Worm (Caenorhabditis elegans) whole organism, young adult: ENCODE data around the gene F42A9.11.

Experiments used
- B0336.3 ChIP-seq: fragments of 200-800 bp; sonication (Bioruptor generic); IDR thresholded peaks from 2 replicates; pipeline ENCODE4 v1.3.6; 2022; ENCODE audit warnings: missing genetic modification characterization, missing compliant biosample characterization
- C06A6.2 ChIP-seq: fragments of 200-800 bp; sonication (Bioruptor generic); conservative IDR thresholded peaks from 2 replicates; pipeline ENCODE4 v1.3.6; 2022; ENCODE audit warnings: missing genetic modification characterization, missing compliant biosample characterization
- C17E4.6 ChIP-seq: fragments of 200-800 bp; sonication (Bioruptor generic); IDR thresholded peaks from 2 replicates; pipeline ENCODE4 v1.3.6; 2022; ENCODE audit warnings: missing genetic modification reagents, missing genetic modification characterization, missing compliant biosample characterization
- F33H1.4 ChIP-seq: fragments of 200-800 bp; sonication (Bioruptor generic); IDR thresholded peaks from 2 replicates; pipeline ENCODE4 v1.3.6; 2022; ENCODE audit warnings: missing genetic modification reagents, missing genetic modification characterization, missing compliant biosample characterization
- F37B4.10 ChIP-seq: fragments of 200-800 bp; sonication (Bioruptor generic); IDR thresholded peaks from 2 replicates; pipeline ENCODE4 v1.3.6; 2022; ENCODE audit warnings: missing genetic modification characterization, missing compliant biosample characterization
- F39B2.1 ChIP-seq: fragments of 200-800 bp; sonication (Bioruptor generic); IDR thresholded peaks from 2 replicates; pipeline ENCODE4 v1.3.6; 2022; ENCODE audit warnings: missing genetic modification reagents, missing genetic modification characterization, missing compliant biosample characterization
- F49E8.2 ChIP-seq: sonication (generic microtip); optimal IDR thresholded peaks from 3 replicates; lab custom pipeline; 2017; ENCODE audit warnings: missing genetic modification characterization, mild to moderate bottlenecking, missing compliant biosample characterization, antibody characterized with exemption, moderate library complexity; ENCODE audit not compliant: insufficient read depth
- F55B11.4 ChIP-seq: sonication (generic microtip); optimal IDR thresholded peaks from 2 replicates; lab custom pipeline; 2016; ENCODE audit warnings: missing compliant biosample characterization, missing genetic modification characterization, borderline replicate concordance; ENCODE audit not compliant: insufficient read depth
- T07F8.4 ChIP-seq: sonication (generic microtip); optimal IDR thresholded peaks from 2 replicates; lab custom pipeline; 2016; ENCODE audit warnings: mild to moderate bottlenecking, missing genetic modification characterization, moderate library complexity, missing compliant biosample characterization
- T26A5.8 ChIP-seq: sonication (generic microtip); optimal IDR thresholded peaks from 2 replicates; lab custom pipeline; 2016; ENCODE audit warnings: missing genetic modification characterization, missing compliant biosample characterization
- Y53F4B.3 ChIP-seq: fragments of 200-800 bp; sonication (Bioruptor generic); IDR thresholded peaks from 2 replicates; pipeline ENCODE4 v1.3.6; 2022; ENCODE audit warnings: missing genetic modification reagents, missing genetic modification characterization, missing compliant biosample characterization
- Y56A3A.18 ChIP-seq: fragments of 200-800 bp; sonication (Bioruptor generic); IDR thresholded peaks from 2 replicates; pipeline ENCODE4 v1.3.6; 2022; ENCODE audit warnings: missing genetic modification reagents, missing genetic modification characterization, missing compliant biosample characterization
- akir-1 ChIP-seq: fragments of 200-800 bp; sonication (Bioruptor generic); optimal IDR thresholded peaks from 2 replicates; lab custom pipeline; 2018; ENCODE audit warnings: mild to moderate bottlenecking, missing genetic modification characterization, moderate library complexity, missing compliant biosample characterization
- bed-1 ChIP-seq: fragments of 200-800 bp; sonication (Bioruptor generic); IDR thresholded peaks from 2 replicates; pipeline ENCODE4 v1.3.6; 2022; ENCODE audit warnings: missing genetic modification reagents, missing genetic modification characterization, missing compliant biosample characterization
- cebp-1 ChIP-seq, 2 experiments: fragments of 200-800 bp in 1 of 2; sonication (Bioruptor generic) in 1 of 2; sonication (generic microtip) in 1 of 2; IDR thresholded peaks in 1 of 2; optimal IDR thresholded peaks in 1 of 2; 2 replicates each; pipeline versions ENCODE4 v1.3.6 to Lab custom; 2017 to 2022; ENCODE audit warnings: missing compliant biosample characterization in 2 of 2, missing genetic modification characterization in 2 of 2, mild to moderate bottlenecking in 1 of 2, missing genetic modification reagents in 1 of 2, moderate library complexity in 1 of 2
- ceh-27 ChIP-seq: fragments of 200-800 bp; sonication (Bioruptor generic); optimal IDR thresholded peaks from 2 replicates; lab custom pipeline; 2018; ENCODE audit warnings: mild to moderate bottlenecking, missing genetic modification characterization, moderate library complexity, missing compliant biosample characterization
- ceh-58 ChIP-seq: fragments of 200-800 bp; sonication (Bioruptor generic); IDR thresholded peaks from 2 replicates; pipeline ENCODE4 v1.3.6; 2022; ENCODE audit warnings: missing genetic modification characterization, missing compliant biosample characterization
- ceh-79 ChIP-seq: sonication (generic microtip); optimal IDR thresholded peaks from 2 replicates; lab custom pipeline; 2017; ENCODE audit warnings: mild to moderate bottlenecking, missing genetic modification characterization, missing compliant biosample characterization
- dox-1 ChIP-seq: fragments of 200-800 bp; sonication (Bioruptor generic); IDR thresholded peaks from 2 replicates; pipeline ENCODE4 v1.3.6; 2022; ENCODE audit warnings: missing genetic modification reagents, missing genetic modification characterization, missing compliant biosample characterization
- dpff-1 ChIP-seq: sonication (generic microtip); optimal IDR thresholded peaks from 2 replicates; lab custom pipeline; 2017; ENCODE audit warnings: mild to moderate bottlenecking, missing genetic modification characterization, missing compliant biosample characterization
- efl-1 ChIP-seq: fragments of 150-350 bp; optimal IDR thresholded peaks from 2 replicates; lab custom pipeline; 2014; ENCODE audit warnings: missing biosample characterization, missing genetic modification reagents, missing genetic modification characterization
- egrh-3 ChIP-seq: fragments of 200-800 bp; sonication (Bioruptor generic); IDR thresholded peaks from 2 replicates; pipeline ENCODE4 v1.3.6; 2022; ENCODE audit warnings: missing genetic modification reagents, missing genetic modification characterization, missing compliant biosample characterization
- him-1 ChIP-seq: sonication (generic microtip); optimal IDR thresholded peaks from 2 replicates; lab custom pipeline; 2016; ENCODE audit warnings: missing genotype, missing genetic modification reagents, missing genetic modification characterization, missing compliant biosample characterization
- hmg-1.2 ChIP-seq: fragments of 200-800 bp; sonication (Bioruptor generic); IDR thresholded peaks from 2 replicates; pipeline ENCODE4 v1.3.6; 2022; ENCODE audit warnings: missing genetic modification reagents, missing genetic modification characterization, missing compliant biosample characterization
- hrde-1 ChIP-seq: sonication (generic microtip); optimal IDR thresholded peaks from 2 replicates; lab custom pipeline; 2016; ENCODE audit warnings: missing genetic modification characterization, mild to moderate bottlenecking, missing compliant biosample characterization, moderate library complexity, missing genotype, missing genetic modification reagents, borderline replicate concordance
- let-607 ChIP-seq, 2 experiments: fragments of 200-800 bp in 1 of 2; sonication (Bioruptor generic) in 1 of 2; sonication (generic microtip) in 1 of 2; optimal IDR thresholded peaks; 2 replicates each; lab custom pipeline; 2016 to 2018; ENCODE audit warnings: mild to moderate bottlenecking in 2 of 2, missing compliant biosample characterization in 2 of 2, missing genetic modification characterization in 2 of 2, moderate library complexity in 2 of 2, missing genotype in 1 of 2
- mxl-1 ChIP-seq: sonication (generic microtip); optimal IDR thresholded peaks from 2 replicates; lab custom pipeline; 2016; ENCODE audit warnings: missing genetic modification characterization, missing compliant biosample characterization
- nfya-2 ChIP-seq: fragments of 200-800 bp; sonication (Bioruptor generic); IDR thresholded peaks from 2 replicates; pipeline ENCODE4 v1.3.6; 2022; ENCODE audit warnings: missing genetic modification reagents, missing genetic modification characterization, missing compliant biosample characterization
- nhr-80 ChIP-seq: sonication (generic microtip); optimal IDR thresholded peaks from 2 replicates; lab custom pipeline; 2016; ENCODE audit warnings: missing genetic modification characterization, missing compliant biosample characterization
- nhr-90 ChIP-seq: sonication (generic microtip); optimal IDR thresholded peaks from 2 replicates; lab custom pipeline; 2016; ENCODE audit warnings: missing genotype, mild to moderate bottlenecking, missing genetic modification characterization, missing compliant biosample characterization
- ztf-22 ChIP-seq: fragments of 200-800 bp; sonication (Bioruptor generic); optimal IDR thresholded peaks from 2 replicates; lab custom pipeline; 2018; ENCODE audit warnings: mild to moderate bottlenecking, missing genetic modification characterization, moderate library complexity, missing compliant biosample characterization
- ztf-25 ChIP-seq: fragments of 200-800 bp; sonication (Bioruptor generic); IDR thresholded peaks from 2 replicates; pipeline ENCODE4 v1.3.6; 2022; ENCODE audit warnings: missing genetic modification reagents, missing genetic modification characterization, missing compliant biosample characterization

F42A9.11 gene

DNA sequence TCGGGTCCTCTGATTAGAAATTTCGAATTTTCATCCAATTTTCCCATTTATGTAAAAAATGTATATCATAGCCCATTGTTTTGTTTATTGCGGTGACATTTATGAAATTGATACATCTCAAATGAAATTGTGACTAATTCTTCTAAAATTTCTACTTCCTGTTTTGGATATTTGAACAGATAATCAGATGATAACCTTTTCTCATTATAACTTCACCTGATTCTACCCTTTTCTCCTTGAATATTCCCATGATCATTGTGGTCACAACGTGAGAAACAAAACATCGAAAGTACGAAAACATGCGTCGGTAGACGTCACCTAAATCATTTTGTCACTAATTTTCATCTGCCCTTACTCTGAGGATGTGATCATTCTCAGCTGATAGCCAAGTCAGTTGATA lies 2.8 kb downstream of the F42A9.11 start:
- TF ChIP-seq B0336.3 (no peak), F55B11.4 (no peak), hrde-1 (tag; lab: Kevin White, UChicago) (no peak), F39B2.1 (no peak), F37B4.10 (no peak)

DNA sequence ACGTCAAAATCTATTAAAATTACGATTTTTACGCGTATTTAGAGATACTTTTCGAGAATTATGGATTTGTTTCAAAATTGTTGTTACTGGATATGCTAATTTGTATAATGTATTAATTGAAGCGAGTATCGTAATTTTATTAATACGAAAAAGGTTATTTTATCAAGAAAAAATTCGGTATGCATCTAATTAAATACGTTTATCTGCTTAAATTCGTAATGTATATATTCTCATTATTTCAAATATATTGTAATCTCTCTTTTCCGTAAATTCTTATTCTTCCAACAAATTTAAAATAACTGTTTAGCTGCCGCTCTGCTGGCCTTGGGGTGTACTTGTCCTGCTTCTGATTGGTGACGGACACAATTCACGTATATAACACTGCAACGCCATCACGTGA lies 3.6 kb downstream of the F42A9.11 start, which contains the start of gene dgk-4:
Gene dgk-4, plus strand, starts transcription at position 301 of the 400 bp plus-strand sequence.
- TF ChIP-seq ztf-22 (GFP tag; lab: Kevin White, UChicago) (no peak), C17E4.6 (GFP tag; lab: Robert Waterston, UW) (no peak), ceh-27 (GFP tag; lab: Kevin White, UChicago) (no peak), T07F8.4 (tag; lab: Kevin White, UChicago) (no peak), nhr-90 (tag; lab: Kevin White, UChicago) (no peak), hmg-1.2 (no peak), ztf-25 (GFP tag; lab: Robert Waterston, UW) (no peak), ceh-58 (no peak)

DNA sequence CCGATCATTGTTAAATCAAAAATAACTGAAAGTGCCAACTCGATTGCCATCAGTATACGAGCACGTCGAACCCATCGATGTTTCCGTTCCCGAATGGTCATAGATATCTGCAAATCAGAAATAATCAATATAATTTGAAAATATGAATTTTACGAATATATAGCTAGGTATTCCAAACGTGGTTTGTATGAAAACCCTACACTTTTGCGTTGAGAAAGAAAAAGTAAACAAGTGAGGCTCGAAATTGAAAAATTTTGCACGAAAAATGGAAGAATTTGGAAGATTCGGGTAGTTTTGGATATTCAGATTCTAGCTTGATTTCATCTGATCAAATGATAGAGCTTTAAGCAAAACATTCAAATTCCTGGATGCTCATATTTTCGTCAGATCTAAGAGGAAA lies 11.3 kb downstream of the F42A9.11 start, which contains the start of gene F42A9.9:
Gene F42A9.9, minus strand, starts transcription at position 101 of the 400 bp plus-strand sequence.
- TF ChIP-seq C06A6.2 (GFP tag; lab: Robert Waterston, UW) (no peak), ztf-25 (GFP tag; lab: Robert Waterston, UW) (no peak), F33H1.4 (GFP tag; lab: Robert Waterston, UW) (no peak), F49E8.2 (no peak), akir-1 (no peak), Y53F4B.3 (GFP tag; lab: Robert Waterston, UW) (no peak), dox-1 (GFP tag; lab: Robert Waterston, UW) (no peak), mxl-1 (tag; lab: Kevin White, UChicago) (no peak), egrh-3 (GFP tag; lab: Robert Waterston, UW) (no peak), him-1 (no peak)

DNA sequence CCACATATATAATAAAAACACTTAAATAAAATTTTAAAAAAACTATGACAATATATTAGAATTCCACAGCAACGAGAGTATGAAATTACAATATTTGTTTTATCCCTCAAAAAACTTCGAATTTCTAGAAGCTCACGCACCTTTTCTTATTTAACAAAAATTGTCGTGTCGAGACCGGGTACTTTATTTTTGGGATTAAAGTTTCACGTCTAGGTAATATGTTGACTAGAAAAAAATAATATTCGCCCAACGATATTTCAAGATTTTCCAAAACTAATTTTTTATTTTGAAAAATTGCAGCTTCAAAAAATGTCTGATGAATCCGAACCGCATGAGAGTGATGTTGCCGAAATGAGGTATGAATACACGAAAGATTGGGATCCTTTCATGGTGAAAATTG lies 17.0 kb downstream of the F42A9.11 start, which contains the start of gene C49C8.3:
Gene C49C8.3, plus strand, starts transcription at position 301 of the 400 bp plus-strand sequence.
- TF ChIP-seq nfya-2 (GFP tag; lab: Robert Waterston, UW) (no peak), C17E4.6 (GFP tag; lab: Robert Waterston, UW) (no peak), hrde-1 (tag; lab: Kevin White, UChicago) (no peak), T26A5.8 (tag; lab: Kevin White, UChicago) (no peak), cebp-1 (GFP tag; IDR thresholded peaks at IDR 0.05; lab: Robert Waterston, UW) (no peak), cebp-1 (tag; optimal IDR thresholded peaks at IDR 0.05; lab: Kevin White, UChicago) (no peak), bed-1 (GFP tag; lab: Robert Waterston, UW) (no peak), egrh-3 (GFP tag; lab: Robert Waterston, UW) (no peak), ztf-22 (GFP tag; lab: Kevin White, UChicago) (no peak), ceh-79 (tag; lab: Kevin White, UChicago) (no peak), Y56A3A.18 (no peak), nhr-80 (tag; lab: Kevin White, UChicago) (no peak), F33H1.4 (GFP tag; lab: Robert Waterston, UW) (no peak), let-607 (tag; optimal IDR thresholded peaks at IDR 0.05; lab: Kevin White, UChicago) (no peak), T07F8.4 (tag; lab: Kevin White, UChicago) (no peak), dpff-1 (tag; lab: Kevin White, UChicago) (no peak), efl-1 (GFP tag; lab: Kevin White, UChicago) (no peak)
- TF ChIP-seq, all 124 proteins: peak for 0
